Worm (Caenorhabditis elegans) whole organism, L4 larva: ENCODE data around the gene latd-1.

Source experiments
- Y48G9A.11 ChIP-seq: fragments of 200-800 bp; sonication (Bioruptor generic); IDR thresholded peaks from 2 replicates; pipeline ENCODE4 v1.3.6; 2022; ENCODE audit warnings: missing genetic modification reagents, missing genetic modification characterization, missing compliant biosample characterization
- aly-2 ChIP-seq: sonication (generic microtip); optimal IDR thresholded peaks from 2 replicates; lab custom pipeline; 2018; ENCODE audit warnings: missing biosample characterization, missing genetic modification characterization
- ama-1 ChIP-seq: fragments of 150-350 bp; optimal IDR thresholded peaks from 2 replicates; lab custom pipeline; 2014; ENCODE audit warnings: inconsistent platforms, mixed read lengths
- attf-4 ChIP-seq: sonication (generic microtip); optimal IDR thresholded peaks from 3 replicates; lab custom pipeline; 2017; ENCODE audit warnings: missing biosample characterization, missing genetic modification characterization
- cey-2 ChIP-seq: sonication (generic microtip); optimal IDR thresholded peaks from 3 replicates; lab custom pipeline; 2017; ENCODE audit warnings: missing genetic modification characterization, mild to moderate bottlenecking, missing compliant biosample characterization, antibody characterized with exemption, borderline replicate concordance; ENCODE audit not compliant: insufficient read depth
- dpl-1 ChIP-seq: fragments of 150-350 bp; optimal IDR thresholded peaks from 2 replicates; lab custom pipeline; 2014; ENCODE audit warnings: missing biosample characterization, missing genetic modification reagents, missing genetic modification characterization
- egl-43 ChIP-seq: fragments of 200-800 bp; sonication (Bioruptor generic); IDR thresholded peaks from 2 replicates; pipeline ENCODE4 v1.3.6; 2022; ENCODE audit warnings: missing genetic modification reagents, missing genetic modification characterization, missing compliant biosample characterization
- fkh-10 ChIP-seq: fragments of 150-350 bp; optimal IDR thresholded peaks from 2 replicates; lab custom pipeline; 2014; ENCODE audit warnings: missing biosample characterization, missing genetic modification reagents, missing genetic modification characterization
- nhr-237 ChIP-seq: sonication (generic microtip); optimal IDR thresholded peaks from 2 replicates; lab custom pipeline; 2017; ENCODE audit warnings: missing biosample characterization, missing genetic modification characterization
- nhr-25 ChIP-seq: sonication (generic microtip); optimal IDR thresholded peaks from 2 replicates; lab custom pipeline; 2017; ENCODE audit warnings: missing genetic modification characterization, mild to moderate bottlenecking, missing compliant biosample characterization, antibody characterized with exemption, moderate library complexity, borderline replicate concordance; ENCODE audit not compliant: insufficient read depth
- nhr-48 ChIP-seq: sonication (generic microtip); optimal IDR thresholded peaks from 2 replicates; lab custom pipeline; 2016; ENCODE audit warnings: mild to moderate bottlenecking, missing genetic modification characterization, missing compliant biosample characterization
- nhr-6 ChIP-seq: fragments of 150-350 bp; optimal IDR thresholded peaks from 2 replicates; lab custom pipeline; 2014; ENCODE audit warnings: missing biosample characterization, missing genetic modification characterization
- saeg-2 ChIP-seq: fragments of 200-800 bp; sonication (Bioruptor generic); IDR thresholded peaks from 2 replicates; pipeline ENCODE4 v1.3.6; 2022; ENCODE audit warnings: missing genetic modification reagents, missing genetic modification characterization, missing compliant biosample characterization
- snpc-4 ChIP-seq: fragments of 150-350 bp; optimal IDR thresholded peaks from 2 replicates; lab custom pipeline; 2014; ENCODE audit warnings: missing biosample characterization, missing genetic modification characterization

DNA sequence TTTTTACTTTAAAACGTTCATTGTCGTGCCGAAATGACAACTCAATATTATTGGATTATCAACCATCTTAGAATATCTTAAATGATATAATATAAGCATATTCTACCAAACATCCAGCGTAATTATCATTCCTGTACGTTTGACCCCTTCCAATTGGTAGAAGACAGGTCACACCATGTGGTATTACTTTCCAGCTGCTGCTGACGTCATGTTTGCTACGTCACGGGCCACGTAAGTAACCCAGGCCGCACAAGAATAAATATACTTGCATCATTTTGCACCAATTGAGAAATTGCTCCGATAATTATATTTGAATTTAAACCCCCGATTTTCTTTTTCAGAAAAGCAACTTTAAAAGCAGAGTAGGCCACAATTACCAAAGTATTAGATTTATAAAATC, 18.0 kb upstream of the latd-1 start:
- TF ChIP-seq snpc-4 (tag; lab: Kevin White, UChicago), result no peak
- TF ChIP-seq nhr-237, result no peak
- no peak for TF ChIP-seq attf-4 (tag; lab: Kevin White, UChicago)
- no peak for TF ChIP-seq nhr-25 (tag; lab: Kevin White, UChicago)
- TF ChIP-seq ama-1 (lab: Kevin White, UChicago), result no peak
- no peak for TF ChIP-seq nhr-48 (tag; lab: Kevin White, UChicago)
- TF ChIP-seq dpl-1 (GFP tag; lab: Kevin White, UChicago), result no peak
- no peak for TF ChIP-seq aly-2 (tag; lab: Kevin White, UChicago)
- TF ChIP-seq fkh-10 (GFP tag; lab: Kevin White, UChicago), result no peak
- TF ChIP-seq cey-2 (tag; lab: Kevin White, UChicago), result no peak
- no peak for TF ChIP-seq nhr-6
- TF ChIP-seq egl-43 (GFP tag; lab: Robert Waterston, UW), result no peak
- no peak for TF ChIP-seq saeg-2 (GFP tag; lab: Robert Waterston, UW)
- TF ChIP-seq Y48G9A.11 (GFP tag; lab: Robert Waterston, UW), result no peak
